Fruit fly (Drosophila melanogaster): ENCODE measurements around the gene Fim.

Gene Fim

dm6 chrX:17298900-17299836, 2.6 kb downstream of the Fim start (continued):
- TF ChIP-seq CG13775 (GFP tag; optimal IDR thresholded peaks at IDR 0.05) (peak; percentile 45), Atf6 (GFP tag; IDR thresholded peaks at IDR 0.05) (peak; percentile 76), MESR4 (GFP tag; optimal IDR thresholded peaks at IDR 0.05) (no peak), ase (GFP tag; IDR thresholded peaks at IDR 0.05) (0 out of 3 replicates have a peak, but pooled peaks have one; percentile 51), CG15011 (GFP tag; optimal IDR thresholded peaks at IDR 0.05) (peak; percentile 21), CG1647 (GFP tag; optimal IDR thresholded peaks at IDR 0.05) (peak; percentile 18), CG14710 (tag; optimal IDR thresholded peaks at IDR 0.05) (peak; percentile 14), CG4282 (GFP tag; optimal IDR thresholded peaks at IDR 0.05) (peak; percentile 60), tap (tag; optimal IDR thresholded peaks at IDR 0.05) (peak; percentile 23), eyg (GFP tag; optimal IDR thresholded peaks at IDR 0.05) (peak; percentile 45), Hr51 (GFP tag; optimal IDR thresholded peaks at IDR 0.05) (peak; percentile 64 to 78), CG2889 (GFP tag; IDR thresholded peaks at IDR 0.05) (0 out of 3 replicates have a peak, but pooled peaks have one; percentile 49), Camta (GFP tag; optimal IDR thresholded peaks at IDR 0.05) (peak; percentile 44), row (GFP tag; IDR thresholded peaks at IDR 0.05) (peak; percentile 85), CG7556 (GFP tag; optimal IDR thresholded peaks at IDR 0.05) (peak; percentile 72), Eip74EF (GFP tag; optimal IDR thresholded peaks at IDR 0.05) (peak in 1 of 2 experiments; percentile 30), nau (GFP tag; optimal IDR thresholded peaks at IDR 0.05) (peak; percentile 14), gcm2 (GFP tag; optimal IDR thresholded peaks at IDR 0.05) (peak; percentile 20), NfI (GFP tag; optimal IDR thresholded peaks at IDR 0.05) (peak; percentile 65), CG34376 (GFP tag; optimal IDR thresholded peaks at IDR 0.05) (peak; percentile 39), CG8290 (GFP tag; optimal IDR thresholded peaks at IDR 0.05) (no peak), CG8290 (tag; optimal IDR thresholded peaks at IDR 0.05) (peak in 1 of 2 experiments; percentile 84), CG9817 (tag; optimal IDR thresholded peaks at IDR 0.05) (peak; percentile 71), tx (GFP tag; optimal IDR thresholded peaks at IDR 0.05) (peak; percentile 15), CG15514 (GFP tag; optimal IDR thresholded peaks at IDR 0.05) (peak; percentile 63), onecut (GFP tag; IDR thresholded peaks at IDR 0.05) (peak; percentile 31; the same call in 1 of the 2 replicates), Dp (GFP tag; optimal IDR thresholded peaks at IDR 0.05) (no peak), bsh (GFP tag; optimal IDR thresholded peaks at IDR 0.05) (peak; percentile 64 to 65), CG18619 (GFP tag; optimal IDR thresholded peaks at IDR 0.05) (peak; percentile 67), tgo (GFP tag; IDR thresholded peaks at IDR 0.05) (peak; percentile 51; the same call in 1 of the 3 replicates), CG10147 (GFP tag; optimal IDR thresholded peaks at IDR 0.05) (peak; percentile 44), HmgZ (tag; optimal IDR thresholded peaks at IDR 0.05) (peak; percentile 63), HLH4C (GFP tag; IDR thresholded peaks at IDR 0.05; ENCODE audit: partially characterized antibody) (peak; percentile 20; the same call in 1 of the 3 replicates), ind (GFP tag; optimal IDR thresholded peaks at IDR 0.05) (peak; percentile 52), prd (optimal IDR thresholded peaks at IDR 0.05) (no peak), prd (GFP tag; IDR thresholded peaks at IDR 0.05) (peak; percentile 68), CG42726 (GFP tag; IDR thresholded peaks at IDR 0.05; ENCODE audit: partially characterized antibody) (no peak), CG32772 (GFP tag; IDR thresholded peaks at IDR 0.05) (peak; percentile 41), bowl (GFP tag; IDR thresholded peaks at IDR 0.05) (no peak), crp (GFP tag; optimal IDR thresholded peaks at IDR 0.05) (no peak), CG11560 (tag; IDR thresholded peaks at IDR 0.05) (0 out of 3 replicates have a peak, but pooled peaks have one; percentile 12), D (optimal IDR thresholded peaks at IDR 0.05) (no peak), D (GFP tag; optimal IDR thresholded peaks at IDR 0.05) (peak; percentile 3), CG8478 (optimal IDR thresholded peaks at IDR 0.05) (no peak), Atf-2 (GFP tag; optimal IDR thresholded peaks at IDR 0.05) (peak; percentile 31), CG15479 (GFP tag; optimal IDR thresholded peaks at IDR 0.05) (no peak), org-1 (GFP tag; optimal IDR thresholded peaks at IDR 0.05) (peak; percentile 77), sim (GFP tag; IDR thresholded peaks at IDR 0.05) (0 out of 2 replicates have a peak, but pooled peaks have one; percentile 30)

Measured in whole organism, embryonic.